Fruit fly (Drosophila melanogaster) whole organism, prepupa: Measurements from ENCODE around the gene CapaR.

Experiments
- Blimp-1 ChIP-seq: fragments of 200-800 bp; sonication (Bioruptor generic); optimal IDR thresholded peaks from 3 replicates; lab custom pipeline; 2017; ENCODE audit warnings: missing biosample characterization, missing genetic modification characterization, mild to moderate bottlenecking, moderate library complexity, missing genetic modification reagents
- CG10631 ChIP-seq: fragments of 200-800 bp; sonication (Bioruptor generic); optimal IDR thresholded peaks from 2 replicates; lab custom pipeline; 2016; ENCODE audit warnings: missing biosample characterization, missing genetic modification characterization
- CG10669 ChIP-seq: fragments of 200-800 bp; sonication (Bioruptor generic); optimal IDR thresholded peaks from 3 replicates; lab custom pipeline; 2018; ENCODE audit warnings: missing biosample characterization, mild to moderate bottlenecking, missing genetic modification characterization, moderate library complexity
- CG11294 ChIP-seq: fragments of 200-800 bp; sonication (Bioruptor generic); IDR thresholded peaks from 2 replicates; pipeline ENCODE4 v1.3.6; 2022; ENCODE audit warnings: missing biosample characterization, missing genetic modification characterization
- CG11762 ChIP-seq: fragments of 200-800 bp; sonication (Bioruptor generic); optimal IDR thresholded peaks from 3 replicates; lab custom pipeline; 2016; ENCODE audit warnings: missing biosample characterization, missing genetic modification characterization; ENCODE audit not compliant: insufficient read depth
- CG15336 ChIP-seq: fragments of 200-800 bp; sonication (Bioruptor generic); IDR thresholded peaks from 2 replicates; pipeline ENCODE4 v1.3.6; 2022; ENCODE audit warnings: missing biosample characterization, missing genetic modification characterization
- CG1621 ChIP-seq: fragments of 200-800 bp; sonication (Bioruptor generic); optimal IDR thresholded peaks from 3 replicates; lab custom pipeline; 2018; ENCODE audit warnings: missing biosample characterization, mild to moderate bottlenecking, missing genetic modification characterization
- CG16779 ChIP-seq: fragments of 200-800 bp; sonication (Bioruptor generic); optimal IDR thresholded peaks from 3 replicates; lab custom pipeline; 2017; ENCODE audit warnings: missing biosample characterization, mild to moderate bottlenecking, missing genetic modification characterization
- CG32006 ChIP-seq: fragments of 200-800 bp; sonication (Bioruptor generic); optimal IDR thresholded peaks from 3 replicates; lab custom pipeline; 2017; ENCODE audit warnings: missing biosample characterization, mild to moderate bottlenecking, missing genetic modification characterization
- CG34406 ChIP-seq: fragments of 200-800 bp; sonication (Bioruptor generic); optimal IDR thresholded peaks from 3 replicates; lab custom pipeline; 2016; ENCODE audit warnings: missing biosample characterization, missing genetic modification characterization
- CG4318 ChIP-seq: fragments of 200-800 bp; sonication (Bioruptor generic); optimal IDR thresholded peaks from 3 replicates; lab custom pipeline; 2017; ENCODE audit warnings: missing biosample characterization, mild to moderate bottlenecking, missing genetic modification characterization
- CG6276 ChIP-seq: fragments of 200-800 bp; sonication (Bioruptor generic); optimal IDR thresholded peaks from 2 replicates; lab custom pipeline; 2017; ENCODE audit warnings: missing biosample characterization, mild to moderate bottlenecking, missing genetic modification characterization
- CG6792 ChIP-seq: fragments of 200-800 bp; sonication (Bioruptor generic); optimal IDR thresholded peaks from 3 replicates; lab custom pipeline; 2016; ENCODE audit warnings: missing biosample characterization, missing genetic modification characterization
- CG6808 ChIP-seq: fragments of 200-800 bp; sonication (Bioruptor generic); optimal IDR thresholded peaks from 3 replicates; lab custom pipeline; 2017; ENCODE audit warnings: missing biosample characterization, missing genetic modification characterization, mild to moderate bottlenecking, moderate library complexity, missing genetic modification reagents
- CG6854 ChIP-seq: fragments of 200-800 bp; sonication (Bioruptor generic); optimal IDR thresholded peaks from 2 replicates; lab custom pipeline; 2017; ENCODE audit warnings: missing biosample characterization, mild to moderate bottlenecking, missing genetic modification characterization
- CG7368 ChIP-seq: fragments of 200-800 bp; sonication (Bioruptor generic); optimal IDR thresholded peaks from 3 replicates; lab custom pipeline; 2016; ENCODE audit warnings: missing biosample characterization, missing genetic modification characterization
- CG8119 ChIP-seq: fragments of 200-800 bp; sonication (Bioruptor generic); IDR thresholded peaks from 3 replicates; pipeline ENCODE4 v1.3.6; 2022; ENCODE audit warnings: missing biosample characterization, missing genetic modification characterization
- CG8319 ChIP-seq: fragments of 200-800 bp; sonication (Bioruptor generic); optimal IDR thresholded peaks from 3 replicates; lab custom pipeline; 2016; ENCODE audit warnings: missing biosample characterization, missing genetic modification characterization
- CG8632 ChIP-seq: fragments of 200-800 bp; sonication (Bioruptor generic); optimal IDR thresholded peaks from 3 replicates; lab custom pipeline; 2016; ENCODE audit warnings: missing biosample characterization, missing genetic modification characterization
- CG9139 ChIP-seq: fragments of 200-800 bp; sonication (Bioruptor generic); optimal IDR thresholded peaks from 3 replicates; lab custom pipeline; 2017; ENCODE audit warnings: missing biosample characterization, mild to moderate bottlenecking, missing genetic modification characterization
- Eip75B ChIP-seq: fragments of 200-800 bp; sonication (Bioruptor generic); optimal IDR thresholded peaks from 3 replicates; lab custom pipeline; 2016; ENCODE audit warnings: missing biosample characterization, missing genetic modification characterization
- Eip78C ChIP-seq: fragments of 200-800 bp; sonication (Bioruptor generic); peaks from one replicate; lab custom pipeline; 2016; ENCODE audit warnings: missing biosample characterization, missing genetic modification characterization
- Ets21C ChIP-seq: fragments of 200-800 bp; sonication (Bioruptor generic); optimal IDR thresholded peaks from 3 replicates; lab custom pipeline; 2016; ENCODE audit warnings: missing biosample characterization, missing genetic modification characterization
- Ets96B ChIP-seq: fragments of 200-800 bp; optimal IDR thresholded peaks from 2 replicates; lab custom pipeline; 2019; ENCODE audit warnings: missing biosample characterization, mild to moderate bottlenecking, missing genetic modification characterization, moderate library complexity
- Gug ChIP-seq: fragments of 200-800 bp; sonication (Bioruptor generic); IDR thresholded peaks from 2 replicates; pipeline ENCODE4 v1.3.6; 2022; ENCODE audit warnings: missing biosample characterization, missing genetic modification characterization
- Hr4 ChIP-seq: fragments of 200-800 bp; sonication (Bioruptor generic); optimal IDR thresholded peaks from 3 replicates; lab custom pipeline; 2016; ENCODE audit warnings: missing biosample characterization, missing genetic modification characterization
- Lpt ChIP-seq: fragments of 200-800 bp; sonication (Bioruptor generic); optimal IDR thresholded peaks from 3 replicates; lab custom pipeline; 2016; ENCODE audit warnings: missing biosample characterization, missing genetic modification characterization
- Met ChIP-seq: fragments of 200-800 bp; sonication (Bioruptor generic); optimal IDR thresholded peaks from 3 replicates; lab custom pipeline; 2016; ENCODE audit warnings: missing biosample characterization, missing genetic modification characterization
- OdsH ChIP-seq: fragments of 200-800 bp; sonication (Bioruptor generic); optimal IDR thresholded peaks from 3 replicates; lab custom pipeline; 2016; ENCODE audit warnings: missing biosample characterization, missing genetic modification characterization
- Sox14 ChIP-seq: fragments of 200-800 bp; sonication (Bioruptor generic); optimal IDR thresholded peaks from 3 replicates; lab custom pipeline; 2016; ENCODE audit warnings: missing biosample characterization, missing genetic modification characterization
- Sox15 ChIP-seq: fragments of 200-800 bp; sonication (Bioruptor generic); optimal IDR thresholded peaks from 3 replicates; lab custom pipeline; 2016; ENCODE audit warnings: missing biosample characterization, missing genetic modification characterization
- achi ChIP-seq: fragments of 200-800 bp; sonication (Bioruptor generic); optimal IDR thresholded peaks from 3 replicates; lab custom pipeline; 2016; ENCODE audit warnings: missing biosample characterization, missing genetic modification characterization
- acj6 ChIP-seq: fragments of 200-800 bp; sonication (Bioruptor generic); optimal IDR thresholded peaks from 3 replicates; lab custom pipeline; 2016; ENCODE audit warnings: missing biosample characterization, missing genetic modification characterization
- cyc ChIP-seq: fragments of 200-800 bp; sonication (Bioruptor generic); optimal IDR thresholded peaks from 3 replicates; lab custom pipeline; 2016; ENCODE audit warnings: missing biosample characterization, missing genetic modification characterization
- dac ChIP-seq: fragments of 200-800 bp; sonication (Bioruptor generic); optimal IDR thresholded peaks from 2 replicates; lab custom pipeline; 2017; ENCODE audit warnings: missing biosample characterization, mild to moderate bottlenecking, missing genetic modification characterization
- dsx ChIP-seq: fragments of 200-800 bp; optimal IDR thresholded peaks from 3 replicates; lab custom pipeline; 2019; ENCODE audit warnings: missing biosample characterization, mild to moderate bottlenecking, missing genetic modification characterization, moderate library complexity; ENCODE audit not compliant: poor library complexity, severe bottlenecking
- eg ChIP-seq: fragments of 200-800 bp; sonication (Bioruptor generic); IDR thresholded peaks from 3 replicates; pipeline ENCODE4 v1.3.6; 2022; ENCODE audit warnings: missing biosample characterization, missing genetic modification characterization
- fd59A ChIP-seq: fragments of 200-800 bp; sonication (Bioruptor generic); optimal IDR thresholded peaks from 2 replicates; lab custom pipeline; 2017; ENCODE audit warnings: missing biosample characterization, mild to moderate bottlenecking, missing genetic modification characterization, missing genetic modification reagents
- fd85E ChIP-seq: fragments of 200-800 bp; sonication (Bioruptor generic); optimal IDR thresholded peaks from 3 replicates; lab custom pipeline; 2016; ENCODE audit warnings: missing biosample characterization, missing genetic modification characterization
- fkh ChIP-seq: fragments of 200-800 bp; sonication (Bioruptor generic); optimal IDR thresholded peaks from 3 replicates; lab custom pipeline; 2017; ENCODE audit warnings: missing biosample characterization, mild to moderate bottlenecking, missing genetic modification characterization, moderate library complexity
- lz ChIP-seq: fragments of 200-800 bp; sonication (Bioruptor generic); optimal IDR thresholded peaks from 3 replicates; lab custom pipeline; 2016; ENCODE audit warnings: missing biosample characterization, missing genetic modification characterization
- salr ChIP-seq, 2 experiments: fragments of 200-800 bp; sonication (Bioruptor generic); optimal IDR thresholded peaks; 3 replicates each; lab custom pipeline; 2016 to 2018; ENCODE audit warnings: missing biosample characterization in 2 of 2, missing genetic modification characterization in 2 of 2, mild to moderate bottlenecking in 1 of 2
- spab ChIP-seq: fragments of 200-800 bp; sonication (Bioruptor generic); optimal IDR thresholded peaks from 2 replicates; lab custom pipeline; 2017; ENCODE audit warnings: missing biosample characterization, mild to moderate bottlenecking, missing genetic modification characterization, missing genetic modification reagents
- ss ChIP-seq, 2 experiments: fragments of 200-800 bp; sonication (Bioruptor generic); optimal IDR thresholded peaks; 2 replicates in 1 of 2; 3 replicates in 1 of 2; lab custom pipeline; 2017 to 2018; ENCODE audit warnings: mild to moderate bottlenecking in 2 of 2, missing biosample characterization in 2 of 2, missing genetic modification characterization in 2 of 2, moderate library complexity in 1 of 2
- svp ChIP-seq: fragments of 200-800 bp; sonication (Bioruptor generic); peaks from one replicate; lab custom pipeline; 2016; ENCODE audit warnings: missing biosample characterization, missing genetic modification characterization
- topi ChIP-seq: fragments of 200-800 bp; sonication (Bioruptor generic); optimal IDR thresholded peaks from 3 replicates; lab custom pipeline; 2016; ENCODE audit warnings: missing biosample characterization, missing genetic modification characterization
- vri ChIP-seq: fragments of 200-800 bp; sonication (Bioruptor generic); optimal IDR thresholded peaks from 3 replicates; lab custom pipeline; 2016; ENCODE audit warnings: missing biosample characterization, mild to moderate bottlenecking, missing genetic modification characterization

CapaR gene

DNA sequence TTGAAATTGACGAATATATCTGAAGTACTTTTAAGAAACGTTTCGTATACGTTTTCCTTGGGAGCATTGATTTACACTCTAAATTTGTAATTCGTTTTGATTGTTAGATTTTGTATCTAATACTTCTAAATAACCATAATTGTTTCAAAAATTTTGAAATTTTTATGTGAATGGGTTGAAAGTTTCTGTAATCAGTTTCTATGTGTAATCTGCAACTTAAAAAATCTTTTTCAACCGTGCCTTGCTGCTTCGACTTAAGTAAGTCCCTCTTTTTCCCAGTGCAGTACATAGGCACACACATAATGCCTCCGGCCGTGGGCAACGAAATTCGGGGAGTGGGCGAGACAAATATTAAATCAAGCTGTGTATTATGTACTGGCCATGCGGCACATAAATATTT lies 23.4 kb upstream of the CapaR start:
- TF ChIP-seq salr (GFP tag; optimal IDR thresholded peaks at IDR 0.05; lab: Kevin White, UChicago), result no peak
- peak; percentile 28 for TF ChIP-seq Eip78C (GFP tag; lab: Kevin White, UChicago)

DNA sequence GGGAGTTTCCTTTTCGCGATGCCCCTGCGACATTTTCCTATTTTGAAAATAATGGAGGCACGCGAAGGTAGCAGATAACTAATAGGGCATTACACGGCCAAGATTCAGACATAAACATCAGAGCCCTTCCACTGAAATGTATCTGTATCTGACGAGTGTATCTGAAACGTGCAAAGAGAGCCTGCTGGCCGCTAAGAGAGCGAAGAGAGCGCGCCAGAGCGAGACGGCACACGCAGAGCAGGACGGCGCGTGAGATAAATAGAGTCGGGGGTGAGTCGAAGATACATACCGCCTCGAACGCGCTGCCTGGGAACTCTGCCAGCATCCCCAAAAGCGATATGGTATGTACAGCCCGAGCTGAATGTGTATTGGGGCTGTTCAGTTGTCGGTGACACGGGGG lies 22.7 kb upstream of the CapaR start:
- TF ChIP-seq CG6854 (GFP tag; lab: Kevin White, UChicago) (peak; percentile 37), ss (GFP tag; optimal IDR thresholded peaks at IDR 0.05; lab: Kevin White, UChicago) (peak; percentile 15 to 27), Eip78C (GFP tag; lab: Kevin White, UChicago) (peak; percentile 28), CG15336 (GFP tag; lab: Robert Waterston, UW) (0 out of 2 replicates have a peak, but pooled peaks have one; percentile 25), CG7368 (GFP tag; lab: Kevin White, UChicago) (no peak)

DNA sequence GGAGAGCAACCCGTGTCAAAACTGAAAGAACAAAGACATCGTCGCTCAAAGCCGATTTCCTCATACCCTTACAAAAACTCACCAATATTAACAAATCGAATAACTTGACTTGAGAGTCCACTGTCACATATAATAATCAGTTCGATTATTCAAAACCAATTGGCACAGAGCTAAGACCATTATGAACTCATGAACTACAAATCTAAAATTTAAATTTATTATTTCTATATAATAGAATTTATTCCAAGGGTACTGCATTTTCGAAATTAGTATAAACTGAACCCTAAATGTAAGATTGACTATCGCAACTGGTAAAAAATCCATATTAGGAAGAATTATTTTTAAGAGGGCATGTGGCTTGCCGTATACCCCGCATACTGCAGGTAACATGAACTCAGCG lies 20.0 kb upstream of the CapaR start:
- TF ChIP-seq dsx (GFP tag; lab: Kevin White, UChicago) (no peak), salr (GFP tag; optimal IDR thresholded peaks at IDR 0.05; lab: Kevin White, UChicago) (peak in 1 of 2 experiments; percentile 3), achi (peak; percentile 4), Gug (GFP tag; lab: Robert Waterston, UW) (no peak), topi (GFP tag; lab: Kevin White, UChicago) (peak; percentile 34), CG11294 (GFP tag; lab: Robert Waterston, UW) (no peak), CG32006 (GFP tag; lab: Kevin White, UChicago) (no peak), CG15336 (GFP tag; lab: Robert Waterston, UW) (no peak), lz (GFP tag; lab: Kevin White, UChicago) (no peak), CG9139 (peak; percentile 3), Ets96B (tag; lab: Kevin White, UChicago) (peak; percentile 28), CG1621 (tag; lab: Kevin White, UChicago) (no peak), cyc (GFP tag; lab: Kevin White, UChicago) (no peak), fd85E (GFP tag; lab: Kevin White, UChicago) (no peak), svp (GFP tag; lab: Kevin White, UChicago) (peak; percentile 74), Lpt (GFP tag; lab: Kevin White, UChicago) (no peak), CG10669 (GFP tag; lab: Kevin White, UChicago) (peak; percentile 29), acj6 (GFP tag; lab: Kevin White, UChicago) (no peak), Hr4 (GFP tag; lab: Kevin White, UChicago) (no peak), CG11762 (GFP tag; lab: Kevin White, UChicago) (no peak), CG6854 (GFP tag; lab: Kevin White, UChicago) (no peak), CG10631 (peak; percentile 24), CG6808 (GFP tag; lab: Kevin White, UChicago) (peak; percentile 29), Eip75B (GFP tag; lab: Kevin White, UChicago) (peak; percentile 1), CG16779 (tag; lab: Kevin White, UChicago) (no peak), CG6276 (no peak), vri (GFP tag; lab: Kevin White, UChicago) (no peak), Sox14 (GFP tag; lab: Kevin White, UChicago) (no peak), CG7368 (GFP tag; lab: Kevin White, UChicago) (no peak), CG6792 (GFP tag; lab: Kevin White, UChicago) (peak; percentile 10), dac (GFP tag; lab: Kevin White, UChicago) (no peak), fd59A (GFP tag; lab: Kevin White, UChicago) (peak; percentile 3), CG8632 (GFP tag; lab: Kevin White, UChicago) (peak; percentile 31), CG8119 (GFP tag; lab: Robert Waterston, UW) (no peak), eg (GFP tag; lab: Robert Waterston, UW) (no peak), ss (GFP tag; optimal IDR thresholded peaks at IDR 0.05; lab: Kevin White, UChicago) (peak in 1 of 2 experiments; percentile 7), Blimp-1 (GFP tag; lab: Kevin White, UChicago) (no peak), Sox15 (GFP tag; lab: Kevin White, UChicago) (peak; percentile 35), CG4318 (GFP tag; lab: Kevin White, UChicago) (no peak), CG34406 (peak; percentile 11), OdsH (GFP tag; lab: Kevin White, UChicago) (peak; percentile 38), Met (GFP tag; lab: Kevin White, UChicago) (peak; percentile 28), CG8319 (GFP tag; lab: Kevin White, UChicago) (no peak), fkh (GFP tag; lab: Kevin White, UChicago) (no peak), Ets21C (GFP tag; lab: Kevin White, UChicago) (no peak), spab (no peak)
